Worm (Caenorhabditis elegans): ENCODE results near the gene rbf-1.
A peak's percentile ranks its signal among the peaks of the same experiment; 100 is the strongest.

DNA sequence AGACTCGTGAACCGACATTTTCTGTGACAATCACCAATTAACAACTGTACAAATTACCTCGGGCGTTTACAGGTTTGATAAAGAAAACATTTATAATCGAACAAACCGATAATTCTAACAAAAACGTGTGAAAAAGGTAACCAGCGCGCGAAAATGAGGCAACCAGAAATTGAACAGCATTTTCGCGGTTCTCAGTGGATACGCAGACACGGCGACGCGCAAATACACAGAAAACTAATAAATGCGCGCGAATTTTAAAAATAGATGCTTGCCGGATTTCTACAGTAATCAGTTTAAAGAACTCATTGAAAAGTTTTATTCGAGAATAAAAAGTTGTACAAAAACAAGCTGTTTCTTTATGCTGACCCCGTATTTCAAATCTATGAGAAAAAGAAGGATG, 34.4 kb downstream of the rbf-1 start, which contains the start of gene isw-1:
- peak; percentile 56 for TF ChIP-seq cog-1 (tag; optimal IDR thresholded peaks at IDR 0.05)
- no peak for TF ChIP-seq T22C8.4 (GFP tag; IDR thresholded peaks at IDR 0.05)
- no peak for TF ChIP-seq flt-1 (GFP tag; IDR thresholded peaks at IDR 0.05)
- TF ChIP-seq med-1 (GFP tag; optimal IDR thresholded peaks at IDR 0.05; ENCODE audit: insufficient read depth) = no peak
- TF ChIP-seq ztf-29 (GFP tag; IDR thresholded peaks at IDR 0.05) = no peak
- TF ChIP-seq ref-1 (GFP tag; conservative IDR thresholded peaks at IDR 0.05) = no peak
- no peak for TF ChIP-seq tab-1 (GFP tag; IDR thresholded peaks at IDR 0.05)
